Worm (Caenorhabditis elegans) whole organism, mixed stage, embryonic: ENCODE data around the gene Y41E3.6.

ENCODE experiments used
- M03D4.4 ChIP-seq: sonication (generic microtip); optimal IDR thresholded peaks from 2 replicates; lab custom pipeline; 2017; ENCODE audit warnings: mild to moderate bottlenecking, missing genetic modification characterization, missing compliant biosample characterization
- bed-3 ChIP-seq: fragments of 200-800 bp; sonication (Bioruptor generic); optimal IDR thresholded peaks from 3 replicates; lab custom pipeline; 2018; ENCODE audit warnings: mild to moderate bottlenecking, missing genetic modification characterization, moderate library complexity, missing compliant biosample characterization
- blmp-1 ChIP-seq: fragments of 150-350 bp; optimal IDR thresholded peaks from 2 replicates; lab custom pipeline; 2014; ENCODE audit warnings: missing biosample characterization, missing genetic modification characterization
- ceh-39 ChIP-seq: fragments of 150-350 bp; optimal IDR thresholded peaks from 2 replicates; lab custom pipeline; 2014; ENCODE audit warnings: missing biosample characterization, missing genetic modification characterization
- ceh-43 ChIP-seq: fragments of 200-800 bp; sonication (Bioruptor generic); optimal IDR thresholded peaks from 2 replicates; lab custom pipeline; 2018; ENCODE audit warnings: mild to moderate bottlenecking, missing genetic modification characterization, moderate library complexity, missing compliant biosample characterization
- ces-1 ChIP-seq: fragments of 150-350 bp; optimal IDR thresholded peaks from 2 replicates; lab custom pipeline; 2014; ENCODE audit warnings: missing biosample characterization, missing genetic modification reagents, missing genetic modification characterization
- cnd-1 ChIP-seq: fragments of 200-800 bp; sonication (Bioruptor generic); optimal IDR thresholded peaks from 2 replicates; lab custom pipeline; 2018; ENCODE audit warnings: mild to moderate bottlenecking, missing genetic modification characterization, missing compliant biosample characterization
- drap-1 ChIP-seq: fragments of 200-800 bp; sonication (Bioruptor generic); optimal IDR thresholded peaks from 3 replicates; lab custom pipeline; 2018; ENCODE audit warnings: mild to moderate bottlenecking, missing genetic modification characterization, missing compliant biosample characterization
- elt-1 ChIP-seq: sonication (generic microtip); optimal IDR thresholded peaks from 2 replicates; lab custom pipeline; 2017; ENCODE audit warnings: missing genetic modification characterization, mild to moderate bottlenecking, missing compliant biosample characterization, antibody characterized with exemption, moderate library complexity, borderline replicate concordance; ENCODE audit not compliant: insufficient read depth
- elt-3 ChIP-seq: fragments of 150-350 bp; optimal IDR thresholded peaks from 2 replicates; lab custom pipeline; 2014; ENCODE audit warnings: missing biosample characterization, missing genetic modification characterization
- ham-2 ChIP-seq: fragments of 200-800 bp; sonication (Bioruptor generic); optimal IDR thresholded peaks from 2 replicates; lab custom pipeline; 2018; ENCODE audit warnings: mild to moderate bottlenecking, missing genetic modification characterization, missing compliant biosample characterization
- lin-13 ChIP-seq: fragments of 150-350 bp; optimal IDR thresholded peaks from 2 replicates; lab custom pipeline; 2014; ENCODE audit warnings: missing biosample characterization, missing genetic modification characterization
- lin-32 ChIP-seq: fragments of 200-800 bp; sonication (Bioruptor generic); optimal IDR thresholded peaks from 2 replicates; lab custom pipeline; 2018; ENCODE audit warnings: mild to moderate bottlenecking, missing genetic modification characterization, missing compliant biosample characterization
- lsy-2 ChIP-seq: fragments of 150-350 bp; optimal IDR thresholded peaks from 2 replicates; lab custom pipeline; 2014; ENCODE audit warnings: missing biosample characterization, missing genetic modification characterization
- mab-5 ChIP-seq: fragments of 150-350 bp; optimal IDR thresholded peaks from 2 replicates; lab custom pipeline; 2014; ENCODE audit warnings: missing biosample characterization, missing genetic modification characterization
- mep-1 ChIP-seq: fragments of 150-350 bp; optimal IDR thresholded peaks from 2 replicates; lab custom pipeline; 2017; ENCODE audit warnings: missing biosample characterization, missing genetic modification reagents, missing genetic modification characterization, inconsistent platforms
- mls-2 ChIP-seq: sonication (generic microtip); optimal IDR thresholded peaks from 2 replicates; lab custom pipeline; 2016; ENCODE audit warnings: mild to moderate bottlenecking, missing genetic modification characterization, moderate library complexity, missing compliant biosample characterization
- nhr-12 ChIP-seq: fragments of 150-350 bp; optimal IDR thresholded peaks from 2 replicates; lab custom pipeline; 2014; ENCODE audit warnings: missing biosample characterization, missing genetic modification characterization
- nhr-2 ChIP-seq: fragments of 150-350 bp; optimal IDR thresholded peaks from 2 replicates; lab custom pipeline; 2014; ENCODE audit warnings: missing biosample characterization, missing genetic modification characterization
- nhr-237 ChIP-seq: fragments of 150-350 bp; optimal IDR thresholded peaks from 2 replicates; lab custom pipeline; 2014; ENCODE audit warnings: missing biosample characterization, missing genetic modification characterization
- pha-4 ChIP-seq: fragments of 150-350 bp; optimal IDR thresholded peaks from 2 replicates; lab custom pipeline; 2018; ENCODE audit warnings: missing biosample characterization, missing genetic modification reagents, missing genetic modification characterization
- snpc-4 ChIP-seq: fragments of 150-350 bp; optimal IDR thresholded peaks from 2 replicates; lab custom pipeline; 2014; ENCODE audit warnings: missing biosample characterization, missing genetic modification characterization
- sptf-1 ChIP-seq: sonication (generic microtip); optimal IDR thresholded peaks from 2 replicates; lab custom pipeline; 2017; ENCODE audit warnings: mild to moderate bottlenecking, missing genetic modification characterization, moderate library complexity, missing compliant biosample characterization
- tbx-8 ChIP-seq: fragments of 200-800 bp; sonication (Bioruptor generic); optimal IDR thresholded peaks from 2 replicates; lab custom pipeline; 2018; ENCODE audit warnings: mild to moderate bottlenecking, missing genetic modification characterization, moderate library complexity, missing compliant biosample characterization
- unc-39 ChIP-seq: fragments of 150-350 bp; optimal IDR thresholded peaks from 2 replicates; lab custom pipeline; 2014; ENCODE audit warnings: missing biosample characterization, missing genetic modification characterization
- unc-62 ChIP-seq: fragments of 150-350 bp; optimal IDR thresholded peaks from 2 replicates; lab custom pipeline; 2014; ENCODE audit warnings: missing biosample characterization, missing genetic modification reagents, missing genetic modification characterization
- zip-8 ChIP-seq: fragments of 150-350 bp; optimal IDR thresholded peaks from 2 replicates; lab custom pipeline; 2014; ENCODE audit warnings: missing biosample characterization, missing genetic modification characterization
- ztf-11 ChIP-seq: fragments of 150-350 bp; optimal IDR thresholded peaks from 2 replicates; lab custom pipeline; 2014; ENCODE audit warnings: missing biosample characterization, missing genetic modification characterization

Gene Y41E3.6

ce11 chrIV:15025384-15025783 is 18.8 kb downstream of the Y41E3.6 start, which contains the start of gene fcd-2:
TSS of gene fcd-2 (plus strand) at chrIV:15025710.
- TF ChIP-seq lin-13 (tag; lab: Kevin White, UChicago) = peak; percentile 34
- TF ChIP-seq lsy-2 (tag; lab: Kevin White, UChicago) = peak; percentile 28
- TF ChIP-seq ces-1 (GFP tag; lab: Kevin White, UChicago) = peak; percentile 33
- no peak for TF ChIP-seq elt-3 (tag; lab: Kevin White, UChicago)
- no peak for TF ChIP-seq elt-1 (tag; lab: Kevin White, UChicago)
- TF ChIP-seq bed-3 (GFP tag; lab: Kevin White, UChicago) = no peak
- TF ChIP-seq pha-4 (tag; lab: Kevin White, UChicago) = peak; percentile 5
- peak; percentile 35 for TF ChIP-seq nhr-237
- TF ChIP-seq mep-1 (tag; lab: Kevin White, UChicago) = peak; percentile 60
- peak; percentile 28 for TF ChIP-seq mab-5 (tag; lab: Kevin White, UChicago)

- no peak for TF ChIP-seq ceh-43 (GFP tag; lab: Kevin White, UChicago)
Measured at ce11 chrIV:15027334-15027733, 20.7 kb downstream of the Y41E3.6 start.

ce11 chrIV:15027884-15028283 is 21.3 kb downstream of the Y41E3.6 start:
- TF ChIP-seq mep-1 (tag; lab: Kevin White, UChicago) (no peak), ceh-43 (GFP tag; lab: Kevin White, UChicago) (no peak), lin-13 (tag; lab: Kevin White, UChicago) (no peak), sptf-1 (tag; lab: Kevin White, UChicago) (no peak), ces-1 (GFP tag; lab: Kevin White, UChicago) (no peak), lsy-2 (tag; lab: Kevin White, UChicago) (no peak), zip-8 (tag; lab: Kevin White, UChicago) (no peak), pha-4 (tag; lab: Kevin White, UChicago) (no peak), unc-62 (GFP tag; lab: Kevin White, UChicago) (no peak), bed-3 (GFP tag; lab: Kevin White, UChicago) (no peak)

- TF ChIP-seq elt-1 (tag; lab: Kevin White, UChicago) = no peak
- TF ChIP-seq unc-39 (tag; lab: Kevin White, UChicago) = no peak
- no peak for TF ChIP-seq ztf-11 (tag; lab: Kevin White, UChicago)
- TF ChIP-seq cnd-1 (tag; lab: Kevin White, UChicago) = no peak
- TF ChIP-seq ceh-39 (tag; lab: Kevin White, UChicago) = no peak
- no peak for TF ChIP-seq lin-32 (GFP tag; lab: Kevin White, UChicago)
- TF ChIP-seq nhr-12 (tag; lab: Kevin White, UChicago) = no peak
- no peak for TF ChIP-seq ceh-43 (GFP tag; lab: Kevin White, UChicago)
- TF ChIP-seq drap-1 = no peak
Measured at ce11 chrIV:15028386-15028785, 21.8 kb downstream of the Y41E3.6 start.

ce11 chrIV:15028891-15029290 is 22.3 kb downstream of the Y41E3.6 start, which contains the start of gene Y41E3.8:
TSS of gene Y41E3.8 (minus strand) at chrIV:15028978.
- no peak for TF ChIP-seq blmp-1 (tag; lab: Kevin White, UChicago)
- TF ChIP-seq elt-3 (tag; lab: Kevin White, UChicago) = no peak
- TF ChIP-seq ham-2 (GFP tag; lab: Kevin White, UChicago) = no peak
- peak; percentile 54 for TF ChIP-seq ces-1 (GFP tag; lab: Kevin White, UChicago)

- no peak for TF ChIP-seq nhr-12 (tag; lab: Kevin White, UChicago)
- no peak for TF ChIP-seq M03D4.4 (tag; lab: Kevin White, UChicago)
- TF ChIP-seq bed-3 (GFP tag; lab: Kevin White, UChicago) = no peak
- no peak for TF ChIP-seq elt-3 (tag; lab: Kevin White, UChicago)
- no peak for TF ChIP-seq snpc-4
- TF ChIP-seq cnd-1 (tag; lab: Kevin White, UChicago) = no peak
- TF ChIP-seq sptf-1 (tag; lab: Kevin White, UChicago) = no peak
- TF ChIP-seq mab-5 (tag; lab: Kevin White, UChicago) = no peak
- no peak for TF ChIP-seq blmp-1 (tag; lab: Kevin White, UChicago)
- TF ChIP-seq elt-1 (tag; lab: Kevin White, UChicago) = no peak
- TF ChIP-seq mep-1 (tag; lab: Kevin White, UChicago) = no peak
- TF ChIP-seq tbx-8 (GFP tag; lab: Kevin White, UChicago) = no peak
- no peak for TF ChIP-seq ztf-11 (tag; lab: Kevin White, UChicago)
- no peak for TF ChIP-seq ceh-39 (tag; lab: Kevin White, UChicago)
- TF ChIP-seq mls-2 (tag; lab: Kevin White, UChicago) = no peak
- TF ChIP-seq pha-4 (tag; lab: Kevin White, UChicago) = no peak
- no peak for TF ChIP-seq nhr-2 (tag; lab: Kevin White, UChicago)
- TF ChIP-seq lin-13 (tag; lab: Kevin White, UChicago) = no peak
- no peak for TF ChIP-seq ces-1 (GFP tag; lab: Kevin White, UChicago)
Measured at ce11 chrIV:15029565-15029964, 23.0 kb downstream of the Y41E3.6 start.
